Worm (Caenorhabditis elegans) whole organism, late embryonic: ENCODE data around the gene chil-11.

Source experiments
- F13H6.1 ChIP-seq: sonication (generic microtip); optimal IDR thresholded peaks from 2 replicates; lab custom pipeline; 2016; ENCODE audit warnings: missing genetic modification characterization, missing compliant biosample characterization
- K09A11.1 ChIP-seq: sonication (generic microtip); optimal IDR thresholded peaks from 2 replicates; lab custom pipeline; 2017; ENCODE audit warnings: antibody characterized with exemption, mild to moderate bottlenecking, missing genetic modification characterization, missing compliant biosample characterization; ENCODE audit not compliant: insufficient read depth
- T23F11.4 ChIP-seq: fragments of 200-800 bp; sonication (Bioruptor generic); optimal IDR thresholded peaks from 2 replicates; lab custom pipeline; 2018; ENCODE audit warnings: mild to moderate bottlenecking, missing genetic modification characterization, missing compliant biosample characterization
- Y22D7AL.16 ChIP-seq: sonication (generic microtip); optimal IDR thresholded peaks from 2 replicates; lab custom pipeline; 2016; ENCODE audit warnings: missing genetic modification characterization, missing compliant biosample characterization
- ahr-1 ChIP-seq: sonication (generic microtip); optimal IDR thresholded peaks from 2 replicates; lab custom pipeline; 2016; ENCODE audit warnings: missing genetic modification characterization, missing compliant biosample characterization
- ama-1 ChIP-seq: fragments of 150-350 bp; optimal IDR thresholded peaks from 2 replicates; lab custom pipeline; 2014
- ceh-14 ChIP-seq: sonication (generic microtip); optimal IDR thresholded peaks from 2 replicates; lab custom pipeline; 2016; ENCODE audit warnings: missing genotype, missing genetic modification characterization, missing compliant biosample characterization
- ceh-19 ChIP-seq: fragments of 200-800 bp; sonication (Bioruptor generic); optimal IDR thresholded peaks from 2 replicates; lab custom pipeline; 2018; ENCODE audit warnings: mild to moderate bottlenecking, missing genetic modification characterization, missing compliant biosample characterization
- ceh-24 ChIP-seq: sonication (generic microtip); optimal IDR thresholded peaks from 2 replicates; lab custom pipeline; 2016; ENCODE audit warnings: mild to moderate bottlenecking, missing genetic modification characterization, missing compliant biosample characterization
- ceh-30 ChIP-seq: fragments of 150-350 bp; optimal IDR thresholded peaks from 2 replicates; lab custom pipeline; 2014; ENCODE audit warnings: missing biosample characterization, missing genetic modification characterization
- ceh-34 ChIP-seq: sonication (generic microtip); optimal IDR thresholded peaks from 2 replicates; lab custom pipeline; 2016; ENCODE audit warnings: mild to moderate bottlenecking, missing genetic modification characterization, missing compliant biosample characterization
- dve-1 ChIP-seq: sonication (generic microtip); optimal IDR thresholded peaks from 2 replicates; lab custom pipeline; 2017; ENCODE audit warnings: antibody characterized with exemption, mild to moderate bottlenecking, missing genetic modification characterization, missing compliant biosample characterization
- elt-2 ChIP-seq: sonication (generic microtip); optimal IDR thresholded peaks from 2 replicates; lab custom pipeline; 2016; ENCODE audit warnings: missing genetic modification reagents, missing genetic modification characterization, missing compliant biosample characterization
- elt-4 ChIP-seq: sonication (generic microtip); optimal IDR thresholded peaks from 2 replicates; lab custom pipeline; 2016; ENCODE audit warnings: missing genetic modification characterization, missing compliant biosample characterization
- eyg-1 ChIP-seq: sonication (generic microtip); optimal IDR thresholded peaks from 2 replicates; lab custom pipeline; 2016; ENCODE audit warnings: missing genotype, missing genetic modification characterization, missing compliant biosample characterization
- fkh-6 ChIP-seq: sonication (generic microtip); optimal IDR thresholded peaks from 2 replicates; lab custom pipeline; 2016; ENCODE audit warnings: missing genetic modification characterization, missing compliant biosample characterization
- hlh-13 ChIP-seq: fragments of 200-800 bp; sonication (Bioruptor generic); optimal IDR thresholded peaks from 2 replicates; lab custom pipeline; 2018; ENCODE audit warnings: mild to moderate bottlenecking, missing genetic modification characterization, missing compliant biosample characterization
- hlh-15 ChIP-seq: sonication (generic microtip); optimal IDR thresholded peaks from 2 replicates; lab custom pipeline; 2016; ENCODE audit warnings: missing genetic modification characterization, missing compliant biosample characterization
- hlh-6 ChIP-seq: sonication (generic microtip); optimal IDR thresholded peaks from 2 replicates; lab custom pipeline; 2016; ENCODE audit warnings: missing genotype, missing genetic modification characterization, missing compliant biosample characterization
- hlh-8 ChIP-seq: sonication (generic microtip); optimal IDR thresholded peaks from 2 replicates; lab custom pipeline; 2016; ENCODE audit warnings: missing genotype, missing genetic modification characterization, missing compliant biosample characterization
- lin-11 ChIP-seq: fragments of 200-800 bp; sonication (Bioruptor generic); optimal IDR thresholded peaks from 2 replicates; lab custom pipeline; 2018; ENCODE audit warnings: mild to moderate bottlenecking, missing genetic modification characterization, missing compliant biosample characterization
- madf-2 ChIP-seq: sonication (generic microtip); optimal IDR thresholded peaks from 2 replicates; lab custom pipeline; 2017; ENCODE audit warnings: missing genetic modification characterization, missing compliant biosample characterization
- nhr-232 ChIP-seq: sonication (generic microtip); optimal IDR thresholded peaks from 2 replicates; lab custom pipeline; 2016; ENCODE audit warnings: missing genetic modification characterization, missing compliant biosample characterization
- npax-4 ChIP-seq: sonication (generic microtip); optimal IDR thresholded peaks from 2 replicates; lab custom pipeline; 2016; ENCODE audit warnings: missing genetic modification characterization, missing compliant biosample characterization
- odd-2 ChIP-seq: sonication (generic microtip); optimal IDR thresholded peaks from 2 replicates; lab custom pipeline; 2017; ENCODE audit warnings: antibody characterized with exemption, mild to moderate bottlenecking, missing genetic modification characterization, missing compliant biosample characterization
- pag-3 ChIP-seq: sonication (generic microtip); optimal IDR thresholded peaks from 2 replicates; lab custom pipeline; 2016; ENCODE audit warnings: missing compliant biosample characterization, missing genetic modification characterization, borderline replicate concordance
- pax-1 ChIP-seq: fragments of 150-350 bp; optimal IDR thresholded peaks from 2 replicates; lab custom pipeline; 2014; ENCODE audit warnings: missing biosample characterization, missing genetic modification characterization
- pha-2 ChIP-seq: sonication (generic microtip); optimal IDR thresholded peaks from 2 replicates; lab custom pipeline; 2017; ENCODE audit warnings: mild to moderate bottlenecking, missing genetic modification characterization, missing compliant biosample characterization
- pqm-1 ChIP-seq: sonication (generic microtip); optimal IDR thresholded peaks from 2 replicates; lab custom pipeline; 2016; ENCODE audit warnings: missing genetic modification characterization, missing compliant biosample characterization
- pros-1 ChIP-seq: fragments of 150-350 bp; optimal IDR thresholded peaks from 2 replicates; lab custom pipeline; 2014; ENCODE audit warnings: missing biosample characterization, missing genetic modification reagents, missing genetic modification characterization
- syd-9 ChIP-seq: sonication (generic microtip); optimal IDR thresholded peaks from 2 replicates; lab custom pipeline; 2016; ENCODE audit warnings: mild to moderate bottlenecking, missing genetic modification characterization, moderate library complexity, missing compliant biosample characterization
- tbx-2 ChIP-seq: sonication (generic microtip); optimal IDR thresholded peaks from 2 replicates; lab custom pipeline; 2016; ENCODE audit warnings: missing genetic modification characterization, missing compliant biosample characterization
- tbx-7 ChIP-seq: sonication (generic microtip); optimal IDR thresholded peaks from 2 replicates; lab custom pipeline; 2016; ENCODE audit warnings: missing genotype, missing genetic modification characterization, missing compliant biosample characterization
- unc-3 ChIP-seq, 2 experiments: fragments of 200-800 bp in 1 of 2; sonication (Bioruptor generic) in 1 of 2; sonication (generic microtip) in 1 of 2; conservative IDR thresholded peaks in 1 of 2; optimal IDR thresholded peaks in 1 of 2; 2 replicates each; pipeline versions ENCODE4 v1.3.6 to Lab custom; 2016 to 2022; ENCODE audit warnings: missing compliant biosample characterization in 2 of 2, missing genetic modification characterization in 2 of 2, missing genetic modification reagents in 1 of 2
- unc-86 ChIP-seq: sonication (generic microtip); optimal IDR thresholded peaks from 2 replicates; lab custom pipeline; 2016; ENCODE audit warnings: missing genetic modification characterization, missing compliant biosample characterization

The chil-11 gene

DNA sequence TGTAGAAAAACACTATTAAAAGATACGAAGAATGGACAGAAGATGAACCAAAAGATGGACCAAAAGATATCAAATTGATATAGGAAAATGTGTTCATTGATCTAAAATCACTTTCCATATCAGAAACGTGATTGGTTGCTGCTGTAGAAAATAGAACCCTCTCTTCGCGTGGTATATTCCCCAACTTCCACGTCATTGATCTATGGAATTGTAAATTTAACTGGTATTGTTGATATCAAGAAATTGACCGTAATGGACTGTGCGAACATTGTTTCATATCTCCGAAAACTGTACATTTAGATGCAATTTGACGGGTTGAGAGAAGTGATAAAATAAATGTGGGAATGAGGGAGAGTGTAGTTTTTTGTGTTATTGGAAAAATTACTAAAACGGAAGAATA, 23.2 kb downstream of the chil-11 start:
- TF ChIP-seq ahr-1 (no peak), T23F11.4 (GFP tag; lab: Kevin White, UChicago) (no peak), Y22D7AL.16 (tag; lab: Kevin White, UChicago) (no peak)
- TF ChIP-seq, all 69 proteins: peak for 0

DNA sequence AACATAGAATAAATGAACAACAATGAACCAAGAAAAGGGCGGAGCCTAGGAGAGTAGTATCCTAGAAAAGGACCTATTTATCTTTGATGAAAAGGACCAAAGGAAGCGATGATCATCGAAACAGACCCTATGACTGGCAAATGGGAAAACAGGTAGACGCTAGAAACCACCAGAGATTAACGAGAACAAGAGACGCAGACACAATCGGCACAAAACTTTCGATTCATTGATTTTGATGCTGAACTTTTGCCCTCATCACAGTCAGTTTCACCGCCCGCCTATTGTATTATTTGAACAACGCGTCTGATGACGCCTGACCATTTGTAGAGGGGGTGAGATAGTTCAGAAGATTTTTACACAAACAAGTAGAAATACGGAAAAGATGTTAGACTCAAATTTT, 24.5 kb downstream of the chil-11 start:
- TF ChIP-seq odd-2 (tag; lab: Kevin White, UChicago) (no peak), K09A11.1 (no peak), pha-2 (tag; lab: Kevin White, UChicago) (no peak), madf-2 (tag; lab: Kevin White, UChicago) (no peak), ceh-14 (tag; lab: Kevin White, UChicago) (no peak), ceh-24 (tag; lab: Kevin White, UChicago) (no peak), elt-4 (tag; lab: Kevin White, UChicago) (no peak), nhr-232 (tag; lab: Kevin White, UChicago) (no peak), ceh-30 (no peak), lin-11 (tag; lab: Kevin White, UChicago) (no peak), dve-1 (tag; lab: Kevin White, UChicago) (no peak)

DNA sequence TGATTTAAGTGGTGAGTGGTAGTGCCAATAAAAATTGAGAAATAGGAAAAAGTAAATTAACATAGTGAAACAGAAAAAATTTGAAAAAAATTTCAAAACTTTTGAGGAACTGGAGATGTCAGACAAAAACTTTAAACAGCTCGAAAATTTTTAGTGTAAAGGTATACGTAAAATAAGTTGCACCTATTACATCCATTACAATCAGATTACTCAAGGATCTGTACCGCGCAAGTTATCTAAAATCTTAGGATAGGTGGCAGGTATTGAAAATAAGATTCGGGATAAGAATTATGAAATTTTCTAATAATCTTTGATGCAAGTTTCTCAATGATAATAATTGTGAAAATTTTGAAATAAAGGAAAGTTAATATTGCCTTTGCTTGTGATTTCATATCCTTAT, 25.7 kb downstream of the chil-11 start:
- TF ChIP-seq unc-3 (GFP tag; conservative IDR thresholded peaks at IDR 0.05; lab: Robert Waterston, UW) (no peak), unc-3 (tag; optimal IDR thresholded peaks at IDR 0.05; lab: Kevin White, UChicago) (no peak), fkh-6 (tag; lab: Kevin White, UChicago) (no peak), pax-1 (tag; lab: Kevin White, UChicago) (no peak), ceh-30 (no peak), pha-2 (tag; lab: Kevin White, UChicago) (no peak), syd-9 (no peak), odd-2 (tag; lab: Kevin White, UChicago) (no peak)

DNA sequence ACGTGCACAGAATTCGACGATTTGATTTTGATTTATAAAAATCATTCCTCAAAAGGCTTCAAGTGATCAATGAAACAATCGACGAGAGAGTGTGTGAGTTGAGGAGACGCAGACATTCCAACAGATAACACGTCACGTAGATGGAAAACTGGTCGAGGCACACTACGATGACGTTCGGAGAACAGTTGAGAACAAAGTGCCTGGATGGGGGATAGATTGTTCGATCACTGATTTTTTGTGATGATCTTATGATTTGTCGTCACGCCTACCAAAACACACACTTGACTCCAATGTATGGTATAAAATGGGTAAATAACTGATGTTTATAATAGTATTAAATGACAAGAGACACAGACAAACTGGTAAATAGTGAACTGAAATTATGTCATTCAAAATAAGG, 37.2 kb downstream of the chil-11 start:
- TF ChIP-seq nhr-232 (tag; lab: Kevin White, UChicago) (no peak), F13H6.1 (tag; lab: Kevin White, UChicago) (no peak), odd-2 (tag; lab: Kevin White, UChicago) (no peak), eyg-1 (tag; lab: Kevin White, UChicago) (no peak), tbx-7 (tag; lab: Kevin White, UChicago) (no peak), unc-3 (GFP tag; conservative IDR thresholded peaks at IDR 0.05; lab: Robert Waterston, UW) (no peak), unc-3 (tag; optimal IDR thresholded peaks at IDR 0.05; lab: Kevin White, UChicago) (no peak), elt-2 (no peak), pros-1 (tag; lab: Kevin White, UChicago) (no peak), hlh-8 (no peak), ama-1 (lab: Kevin White, UChicago) (no peak), ceh-34 (tag; lab: Kevin White, UChicago) (no peak), npax-4 (tag; lab: Kevin White, UChicago) (no peak)

DNA sequence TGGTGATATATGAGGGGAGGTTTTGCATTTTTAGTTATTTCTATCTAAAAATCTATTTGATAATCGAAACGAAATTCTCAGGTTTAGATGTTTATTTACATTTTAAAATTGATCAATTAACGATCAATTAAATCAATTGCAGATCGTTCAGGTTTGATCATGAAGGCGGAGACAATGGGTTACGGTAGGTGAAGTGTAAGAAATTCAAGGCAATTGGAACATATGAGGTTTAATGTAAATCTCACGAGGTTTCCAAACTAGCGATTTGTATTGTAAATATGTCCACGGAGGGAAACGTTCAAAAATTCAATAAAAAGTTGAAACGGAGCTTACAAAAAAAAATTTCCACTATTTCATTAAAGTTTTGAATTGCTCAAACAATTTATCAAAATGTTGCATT, 38.4 kb downstream of the chil-11 start:
- TF ChIP-seq hlh-13 (no peak), ceh-19 (GFP tag; lab: Kevin White, UChicago) (no peak), hlh-6 (no peak), eyg-1 (tag; lab: Kevin White, UChicago) (no peak), pqm-1 (tag; lab: Kevin White, UChicago) (no peak), F13H6.1 (tag; lab: Kevin White, UChicago) (no peak), tbx-2 (tag; lab: Kevin White, UChicago) (no peak), unc-3 (GFP tag; conservative IDR thresholded peaks at IDR 0.05; lab: Robert Waterston, UW) (no peak), unc-3 (tag; optimal IDR thresholded peaks at IDR 0.05; lab: Kevin White, UChicago) (no peak), ceh-30 (no peak), hlh-15 (no peak), pag-3 (tag; lab: Kevin White, UChicago) (no peak), unc-86 (tag; lab: Kevin White, UChicago) (no peak), ceh-24 (tag; lab: Kevin White, UChicago) (no peak)
